Worm (Caenorhabditis elegans) whole organism, young adult: ENCODE measurements around the gene srh-220.

Source experiments
- B0035.1 ChIP-seq: sonication (generic microtip); optimal IDR thresholded peaks from 2 replicates; lab custom pipeline; 2016; ENCODE audit warnings: missing genetic modification characterization, mild to moderate bottlenecking, missing compliant biosample characterization, missing genotype, missing genetic modification reagents
- B0261.1 ChIP-seq: sonication (generic microtip); optimal IDR thresholded peaks from 2 replicates; lab custom pipeline; 2016; ENCODE audit warnings: mild to moderate bottlenecking, missing genetic modification characterization, moderate library complexity, missing compliant biosample characterization
- B0336.3 ChIP-seq: fragments of 200-800 bp; sonication (Bioruptor generic); IDR thresholded peaks from 2 replicates; pipeline ENCODE4 v1.3.6; 2022; ENCODE audit warnings: missing genetic modification characterization, missing compliant biosample characterization
- F39B2.1 ChIP-seq: fragments of 200-800 bp; sonication (Bioruptor generic); IDR thresholded peaks from 2 replicates; pipeline ENCODE4 v1.3.6; 2022; ENCODE audit warnings: missing genetic modification reagents, missing genetic modification characterization, missing compliant biosample characterization
- T07F8.4 ChIP-seq: sonication (generic microtip); optimal IDR thresholded peaks from 2 replicates; lab custom pipeline; 2016; ENCODE audit warnings: mild to moderate bottlenecking, missing genetic modification characterization, moderate library complexity, missing compliant biosample characterization
- aptf-3 ChIP-seq: fragments of 200-800 bp; sonication (Bioruptor generic); IDR thresholded peaks from 2 replicates; pipeline ENCODE4 v1.3.6; 2022; ENCODE audit warnings: missing genetic modification characterization, missing compliant biosample characterization
- atf-7 ChIP-seq: sonication (generic microtip); optimal IDR thresholded peaks from 2 replicates; lab custom pipeline; 2017; ENCODE audit warnings: mild to moderate bottlenecking, missing genetic modification characterization, missing compliant biosample characterization
- athp-1 ChIP-seq: sonication (generic microtip); optimal IDR thresholded peaks from 2 replicates; lab custom pipeline; 2017; ENCODE audit warnings: mild to moderate bottlenecking, missing genetic modification characterization, missing compliant biosample characterization
- attf-3 ChIP-seq: fragments of 200-800 bp; sonication (Bioruptor generic); conservative IDR thresholded peaks from 2 replicates; pipeline ENCODE4 v1.3.6; 2022; ENCODE audit warnings: missing genetic modification reagents, missing genetic modification characterization, missing compliant biosample characterization
- attf-5 ChIP-seq: fragments of 200-800 bp; sonication (Bioruptor generic); optimal IDR thresholded peaks from 2 replicates; lab custom pipeline; 2018; ENCODE audit warnings: mild to moderate bottlenecking, missing genetic modification characterization, missing compliant biosample characterization
- bed-2 ChIP-seq: fragments of 200-800 bp; sonication (Bioruptor generic); IDR thresholded peaks from 2 replicates; pipeline ENCODE4 v1.3.6; 2022; ENCODE audit warnings: missing genetic modification reagents, missing genetic modification characterization, missing compliant biosample characterization
- ccch-3 ChIP-seq: fragments of 200-800 bp; sonication (Bioruptor generic); optimal IDR thresholded peaks from 2 replicates; lab custom pipeline; 2018; ENCODE audit warnings: mild to moderate bottlenecking, missing genetic modification characterization, missing compliant biosample characterization
- cebp-1 ChIP-seq, 2 experiments: fragments of 200-800 bp in 1 of 2; sonication (Bioruptor generic) in 1 of 2; sonication (generic microtip) in 1 of 2; IDR thresholded peaks in 1 of 2; optimal IDR thresholded peaks in 1 of 2; 2 replicates each; pipeline versions ENCODE4 v1.3.6 to Lab custom; 2017 to 2022; ENCODE audit warnings: missing compliant biosample characterization in 2 of 2, missing genetic modification characterization in 2 of 2, mild to moderate bottlenecking in 1 of 2, missing genetic modification reagents in 1 of 2, moderate library complexity in 1 of 2
- ceh-58 ChIP-seq: fragments of 200-800 bp; sonication (Bioruptor generic); IDR thresholded peaks from 2 replicates; pipeline ENCODE4 v1.3.6; 2022; ENCODE audit warnings: missing genetic modification characterization, missing compliant biosample characterization
- ceh-79 ChIP-seq: sonication (generic microtip); optimal IDR thresholded peaks from 2 replicates; lab custom pipeline; 2017; ENCODE audit warnings: mild to moderate bottlenecking, missing genetic modification characterization, missing compliant biosample characterization
- chd-7 ChIP-seq: sonication (generic microtip); optimal IDR thresholded peaks from 2 replicates; lab custom pipeline; 2016; ENCODE audit warnings: mild to moderate bottlenecking, missing genetic modification characterization, moderate library complexity, missing compliant biosample characterization
- dox-1 ChIP-seq: fragments of 200-800 bp; sonication (Bioruptor generic); IDR thresholded peaks from 2 replicates; pipeline ENCODE4 v1.3.6; 2022; ENCODE audit warnings: missing genetic modification reagents, missing genetic modification characterization, missing compliant biosample characterization
- egl-18 ChIP-seq: fragments of 200-800 bp; sonication (Bioruptor generic); IDR thresholded peaks from 2 replicates; pipeline ENCODE4 v1.3.6; 2022; ENCODE audit warnings: missing genetic modification reagents, missing genetic modification characterization, missing compliant biosample characterization
- ekl-4 ChIP-seq: fragments of 200-800 bp; sonication (Bioruptor generic); IDR thresholded peaks from 2 replicates; pipeline ENCODE4 v1.3.6; 2022; ENCODE audit warnings: missing genetic modification reagents, missing genetic modification characterization, missing compliant biosample characterization
- fkh-3 ChIP-seq: sonication (generic microtip); optimal IDR thresholded peaks from 2 replicates; lab custom pipeline; 2016; ENCODE audit warnings: mild to moderate bottlenecking, missing genetic modification characterization, missing compliant biosample characterization
- him-1 ChIP-seq: sonication (generic microtip); optimal IDR thresholded peaks from 2 replicates; lab custom pipeline; 2016; ENCODE audit warnings: missing genotype, missing genetic modification reagents, missing genetic modification characterization, missing compliant biosample characterization
- hlh-12 ChIP-seq: sonication (generic microtip); optimal IDR thresholded peaks from 2 replicates; lab custom pipeline; 2016; ENCODE audit warnings: missing genetic modification characterization, missing compliant biosample characterization
- hlh-26 ChIP-seq: fragments of 200-800 bp; sonication (Bioruptor generic); conservative IDR thresholded peaks from 2 replicates; pipeline ENCODE4 v1.3.6; 2022; ENCODE audit warnings: missing genetic modification reagents, missing genetic modification characterization, missing compliant biosample characterization
- hmg-20 ChIP-seq: fragments of 200-800 bp; sonication (Bioruptor generic); IDR thresholded peaks from 2 replicates; pipeline ENCODE4 v1.3.6; 2022; ENCODE audit warnings: missing genetic modification reagents, missing genetic modification characterization, missing compliant biosample characterization
- lag-1 ChIP-seq: fragments of 200-800 bp; sonication (Bioruptor generic); IDR thresholded peaks from 2 replicates; pipeline ENCODE4 v1.3.6; 2022; ENCODE audit warnings: missing genetic modification reagents, missing genetic modification characterization, missing compliant biosample characterization
- let-607 ChIP-seq, 2 experiments: fragments of 200-800 bp in 1 of 2; sonication (Bioruptor generic) in 1 of 2; sonication (generic microtip) in 1 of 2; optimal IDR thresholded peaks; 2 replicates each; lab custom pipeline; 2016 to 2018; ENCODE audit warnings: mild to moderate bottlenecking in 2 of 2, missing compliant biosample characterization in 2 of 2, missing genetic modification characterization in 2 of 2, moderate library complexity in 2 of 2, missing genotype in 1 of 2
- lin-35 ChIP-seq, 3 experiments: fragments of 150-350 bp in 2 of 3; sonication (generic microtip) in 1 of 3; optimal IDR thresholded peaks; 2 replicates each; lab custom pipeline; 2014 to 2018; ENCODE audit warnings: missing biosample characterization in 3 of 3, missing genetic modification characterization in 3 of 3, missing genetic modification reagents in 3 of 3
- lsl-1 ChIP-seq: fragments of 200-800 bp; sonication (Bioruptor generic); optimal IDR thresholded peaks from 2 replicates; lab custom pipeline; 2018; ENCODE audit warnings: mild to moderate bottlenecking, missing genetic modification characterization, moderate library complexity, missing compliant biosample characterization
- madf-10 ChIP-seq: sonication (generic microtip); optimal IDR thresholded peaks from 2 replicates; lab custom pipeline; 2016; ENCODE audit warnings: mild to moderate bottlenecking, missing genetic modification characterization, missing compliant biosample characterization
- madf-3 ChIP-seq: fragments of 200-800 bp; sonication (Bioruptor generic); IDR thresholded peaks from 2 replicates; pipeline ENCODE4 v1.3.6; 2022; ENCODE audit warnings: missing genetic modification reagents, missing genetic modification characterization, missing compliant biosample characterization
- nfya-1 ChIP-seq: sonication (generic microtip); optimal IDR thresholded peaks from 2 replicates; lab custom pipeline; 2017; ENCODE audit warnings: antibody characterized with exemption, missing compliant biosample characterization, missing genetic modification characterization, borderline replicate concordance; ENCODE audit not compliant: insufficient read depth
- nhr-179 ChIP-seq: sonication (generic microtip); optimal IDR thresholded peaks from 2 replicates; lab custom pipeline; 2016; ENCODE audit warnings: mild to moderate bottlenecking, missing genetic modification characterization, missing compliant biosample characterization
- nhr-80 ChIP-seq: sonication (generic microtip); optimal IDR thresholded peaks from 2 replicates; lab custom pipeline; 2016; ENCODE audit warnings: missing genetic modification characterization, missing compliant biosample characterization
- pha-4 ChIP-seq: fragments of 150-350 bp; sonication (generic microtip); optimal IDR thresholded peaks from 2 replicates; lab custom pipeline; 2014; ENCODE audit warnings: missing biosample characterization, missing genetic modification reagents, missing genetic modification characterization
- rcor-1 ChIP-seq: fragments of 200-800 bp; sonication (Bioruptor generic); IDR thresholded peaks from 2 replicates; pipeline ENCODE4 v1.3.6; 2022; ENCODE audit warnings: missing genetic modification reagents, missing genetic modification characterization, missing compliant biosample characterization
- rec-8 ChIP-seq, 2 experiments: sonication (generic microtip); optimal IDR thresholded peaks; 2 replicates each; lab custom pipeline; 2016; ENCODE audit warnings: mild to moderate bottlenecking in 2 of 2, missing genetic modification characterization in 2 of 2, missing genetic modification reagents in 2 of 2, missing genotype in 2 of 2, missing biosample characterization in 1 of 2, missing compliant biosample characterization in 1 of 2, moderate library complexity in 1 of 2
- repo-1 ChIP-seq: sonication (generic microtip); optimal IDR thresholded peaks from 2 replicates; lab custom pipeline; 2017; ENCODE audit warnings: mild to moderate bottlenecking, missing genetic modification characterization, missing compliant biosample characterization
- sptf-2 ChIP-seq: fragments of 200-800 bp; sonication (Bioruptor generic); optimal IDR thresholded peaks from 2 replicates; lab custom pipeline; 2018; ENCODE audit warnings: mild to moderate bottlenecking, missing genetic modification characterization, missing compliant biosample characterization
- ztf-25 ChIP-seq: fragments of 200-800 bp; sonication (Bioruptor generic); IDR thresholded peaks from 2 replicates; pipeline ENCODE4 v1.3.6; 2022; ENCODE audit warnings: missing genetic modification reagents, missing genetic modification characterization, missing compliant biosample characterization
- ztf-3 ChIP-seq: fragments of 200-800 bp; sonication (Bioruptor generic); optimal IDR thresholded peaks from 2 replicates; lab custom pipeline; 2018; ENCODE audit warnings: mild to moderate bottlenecking, missing genetic modification characterization, missing compliant biosample characterization

Gene srh-220

DNA sequence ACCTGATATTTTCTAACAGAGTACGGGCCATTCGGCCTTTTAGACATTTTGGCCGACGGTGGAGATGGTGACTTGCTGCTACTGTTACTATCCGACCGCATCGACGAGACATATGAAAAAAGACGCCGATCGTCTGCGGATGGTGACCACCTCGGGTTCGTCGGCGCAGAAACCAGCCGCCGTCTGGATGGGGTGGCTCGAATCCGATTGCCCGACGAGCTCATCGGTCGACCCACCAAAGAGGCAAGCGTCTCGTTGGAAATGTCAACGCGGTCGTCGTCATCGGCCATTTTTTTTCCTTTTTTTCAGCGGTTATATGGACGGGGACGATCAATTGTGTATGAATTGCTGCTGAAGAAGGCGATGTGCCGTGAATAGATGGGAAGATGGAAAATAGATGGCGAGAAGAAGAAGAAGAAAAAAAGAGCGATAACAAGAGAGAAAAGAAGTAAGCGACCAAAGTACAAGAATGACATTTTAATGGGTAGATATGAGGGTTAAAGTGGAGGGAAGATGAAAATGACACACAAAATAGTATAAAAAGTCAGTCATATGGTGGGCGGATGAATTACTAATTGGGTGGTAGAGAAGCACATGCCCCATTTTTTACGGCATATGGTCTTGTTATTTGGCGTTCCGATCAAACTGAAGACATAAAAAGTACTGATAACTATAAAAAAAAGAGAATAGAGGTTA lies 41.0 kb upstream of the srh-220 start (continued):
- TF ChIP-seq cebp-1 (GFP tag; IDR thresholded peaks at IDR 0.05; lab: Robert Waterston, UW) (no peak), cebp-1 (tag; optimal IDR thresholded peaks at IDR 0.05; lab: Kevin White, UChicago) (peak; percentile 1), hlh-12 (no peak), ztf-3 (GFP tag; lab: Kevin White, UChicago) (no peak), ekl-4 (GFP tag; lab: Robert Waterston, UW) (no peak), hlh-26 (GFP tag; lab: Robert Waterston, UW) (no peak), B0035.1 (tag; lab: Kevin White, UChicago) (no peak), T07F8.4 (no peak), rec-8 (tag; optimal IDR thresholded peaks at IDR 0.05; lab: Kevin White, UChicago) (no peak), B0261.1 (no peak), let-607 (tag; optimal IDR thresholded peaks at IDR 0.05; lab: Kevin White, UChicago) (no peak), madf-10 (tag; lab: Kevin White, UChicago) (no peak), rcor-1 (GFP tag; lab: Robert Waterston, UW) (no peak), nfya-1 (tag; lab: Kevin White, UChicago) (no peak), fkh-3 (no peak), bed-2 (GFP tag; lab: Robert Waterston, UW) (no peak), lin-35 (GFP tag; optimal IDR thresholded peaks at IDR 0.05; lab: Kevin White, UChicago) (no peak), sptf-2 (GFP tag; lab: Kevin White, UChicago) (no peak), egl-18 (no peak), ztf-25 (GFP tag; lab: Robert Waterston, UW) (no peak), aptf-3 (GFP tag; lab: Robert Waterston, UW) (no peak), repo-1 (tag; lab: Kevin White, UChicago) (no peak), attf-3 (no peak), ceh-58 (GFP tag; lab: Robert Waterston, UW) (no peak), madf-3 (GFP tag; lab: Robert Waterston, UW) (no peak), hmg-20 (GFP tag; lab: Robert Waterston, UW) (no peak), F39B2.1 (GFP tag; lab: Robert Waterston, UW) (no peak), chd-7 (tag; lab: Kevin White, UChicago) (peak; percentile 22), ceh-79 (no peak), lag-1 (GFP tag; lab: Robert Waterston, UW) (no peak), lsl-1 (GFP tag; lab: Kevin White, UChicago) (no peak), ccch-3 (GFP tag; lab: Kevin White, UChicago) (no peak), nhr-179 (tag; lab: Kevin White, UChicago) (no peak), nhr-80 (tag; lab: Kevin White, UChicago) (peak; percentile 50), pha-4 (tag; lab: Kevin White, UChicago) (no peak), B0336.3 (GFP tag; lab: Robert Waterston, UW) (no peak), atf-7 (tag; lab: Kevin White, UChicago) (no peak), attf-5 (GFP tag; lab: Kevin White, UChicago) (no peak), him-1 (tag; lab: Kevin White, UChicago) (no peak), athp-1 (tag; lab: Kevin White, UChicago) (peak; percentile 5), dox-1 (GFP tag; lab: Robert Waterston, UW) (no peak)
